Fruit fly (Drosophila melanogaster) whole organism, embryonic: Measurements from ENCODE around the gene CG6574.
A peak's percentile ranks its signal among the peaks of the same experiment; 100 is the strongest.

Source experiments
- CG13296 ChIP-seq: fragments of 200-800 bp; sonication (Bioruptor generic); optimal IDR thresholded peaks from 3 replicates; lab custom pipeline; 2018; ENCODE audit warnings: missing biosample characterization, mild to moderate bottlenecking, missing genetic modification characterization
- CG17328 ChIP-seq: fragments of 200-800 bp; sonication (Bioruptor generic); IDR thresholded peaks from 2 replicates; pipeline ENCODE4 v1.3.6; 2022; ENCODE audit warnings: missing biosample characterization, missing genetic modification characterization
- Eip74EF ChIP-seq, 2 experiments: fragments of 200-800 bp in 1 of 2; fragments of >200 bp in 1 of 2; sonication (Bioruptor generic) in 1 of 2; optimal IDR thresholded peaks; 2 replicates each; lab custom pipeline; 2017 to 2019; ENCODE audit warnings: missing biosample characterization in 2 of 2, missing genetic modification characterization in 2 of 2, mild to moderate bottlenecking in 1 of 2, moderate library complexity in 1 of 2
- Ets65A ChIP-seq: fragments of 200-800 bp; sonication (Bioruptor generic); peaks from one replicate; lab custom pipeline; 2016; ENCODE audit warnings: missing biosample characterization, missing genetic modification characterization
- HmgZ ChIP-seq: fragments of 200-800 bp; sonication (Bioruptor generic); optimal IDR thresholded peaks from 2 replicates; lab custom pipeline; 2018; ENCODE audit warnings: missing biosample characterization, mild to moderate bottlenecking, missing genetic modification characterization
- Sry-δ ChIP-seq: fragments of 200-800 bp; sonication (Bioruptor generic); optimal IDR thresholded peaks from 2 replicates; lab custom pipeline; 2016; ENCODE audit warnings: missing biosample characterization, missing genetic modification characterization
- bowl ChIP-seq: fragments of 200-800 bp; sonication (Bioruptor generic); IDR thresholded peaks from 2 replicates; pipeline ENCODE4 v1.3.6; 2022; ENCODE audit warnings: missing biosample characterization, missing genetic modification characterization
- chif ChIP-seq, 2 experiments: fragments of 200-800 bp; sonication (Bioruptor generic); optimal IDR thresholded peaks; 3 replicates each; lab custom pipeline; 2016; ENCODE audit warnings: missing biosample characterization in 2 of 2, missing genetic modification characterization in 2 of 2
- so ChIP-seq: fragments of 200-800 bp; sonication (Bioruptor generic); IDR thresholded peaks from 3 replicates; pipeline ENCODE4 v1.3.6; 2022; ENCODE audit warnings: missing biosample characterization, missing genetic modification characterization

DNA sequence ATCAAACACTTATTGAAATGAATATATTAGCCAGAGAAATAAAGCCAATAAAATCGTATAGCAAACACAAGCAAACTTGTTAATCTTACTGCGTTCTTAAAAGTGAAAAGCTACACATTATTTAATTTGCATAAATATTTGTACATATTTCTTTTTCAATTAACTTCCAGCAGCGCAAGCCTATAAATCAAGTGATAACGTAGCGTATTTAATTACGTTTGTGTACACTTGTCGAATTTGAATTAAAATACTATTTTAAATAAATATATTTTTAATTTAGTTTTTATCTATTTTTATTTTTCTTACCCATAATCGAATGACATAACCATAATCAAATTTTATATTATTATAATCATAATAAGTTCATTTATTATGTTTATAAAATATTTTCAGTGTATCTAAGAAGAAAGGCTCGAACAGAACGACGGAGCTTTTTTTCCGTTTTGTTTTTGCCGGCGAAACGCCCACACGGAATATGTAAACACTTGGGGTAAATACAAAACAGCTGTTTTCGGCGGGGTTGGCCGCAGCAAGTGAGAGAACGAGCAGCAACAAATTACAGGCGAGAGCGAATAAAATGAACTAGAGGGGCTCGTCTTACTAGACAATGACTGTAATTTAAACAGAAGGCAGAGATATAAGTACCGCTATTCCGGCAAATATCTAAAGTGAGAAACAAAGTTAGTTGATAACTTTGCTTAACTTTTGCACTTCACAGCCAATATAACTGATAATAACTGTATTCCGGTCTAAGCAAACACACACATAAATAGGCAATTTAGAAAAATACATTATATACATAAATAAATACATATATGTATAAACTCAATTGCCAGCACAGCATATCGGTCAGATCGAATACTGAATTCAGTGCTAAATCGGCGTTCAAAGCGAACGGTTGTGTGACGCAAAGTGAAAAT, 13.0 kb upstream of the CG6574 start, which contains the start of gene Sodh2:
- TF ChIP-seq so (GFP tag; lab: Robert Waterston, UW) (peak; percentile 23; the same call in 1 of the 3 replicates), Ets65A (GFP tag; lab: Kevin White, UChicago) (peak; percentile 92), Sry-δ (GFP tag; lab: Kevin White, UChicago) (no peak), chif (GFP tag; optimal IDR thresholded peaks at IDR 0.05; lab: Kevin White, UChicago) (peak; percentile 14 to 34), HmgZ (tag; lab: Kevin White, UChicago) (peak; percentile 69), CG17328 (GFP tag; lab: Robert Waterston, UW) (peak; percentile 50; the same call in 1 of the 2 replicates), bowl (GFP tag; lab: Robert Waterston, UW) (no peak; the same call in 1 of the 2 replicates), Eip74EF (GFP tag; optimal IDR thresholded peaks at IDR 0.05; lab: Kevin White, UChicago) (peak in 1 of 2 experiments; percentile 81), CG13296 (GFP tag; lab: Kevin White, UChicago) (peak; percentile 90)
